Worm (Caenorhabditis elegans): ENCODE results near the gene W05H7.1.

The W05H7.1 gene

ce11 chrX:1486135-1486648 is 35.6 kb downstream of the W05H7.1 start, which contains the start of the genes D1005.10 and dhs-25 (continued):
- TF ChIP-seq vab-15 (tag; optimal IDR thresholded peaks at IDR 0.05) (no peak), efl-1 (optimal IDR thresholded peaks at IDR 0.05) (peak; percentile 52 to 54), efl-1 (GFP tag; optimal IDR thresholded peaks at IDR 0.05 in 1 of 2) (peak in 1 of 2 experiments; percentile 71), blmp-1 (tag; optimal IDR thresholded peaks at IDR 0.05) (peak; percentile 82), aha-1 (tag; optimal IDR thresholded peaks at IDR 0.05) (no peak), lin-14 (GFP tag; optimal IDR thresholded peaks at IDR 0.05) (peak; percentile 92), isw-1 (GFP tag; IDR thresholded peaks at IDR 0.05) (peak; percentile 37), alr-1 (tag; optimal IDR thresholded peaks at IDR 0.05; ENCODE audit: borderline replicate concordance) (no peak), tbx-2 (tag; optimal IDR thresholded peaks at IDR 0.05) (peak; percentile 85), zag-1 (tag; optimal IDR thresholded peaks at IDR 0.05) (no peak), mab-9 (GFP tag; IDR thresholded peaks at IDR 0.05) (no peak), sptf-1 (tag; optimal IDR thresholded peaks at IDR 0.05) (no peak), nhr-76 (tag; optimal IDR thresholded peaks at IDR 0.05) (no peak), mdl-1 (tag; optimal IDR thresholded peaks at IDR 0.05) (peak in 1 of 2 experiments; percentile 90), zip-4 (GFP tag; optimal IDR thresholded peaks at IDR 0.05) (peak; percentile 31), elt-2 (tag; optimal IDR thresholded peaks at IDR 0.05) (peak; percentile 88), fos-1 (tag; optimal IDR thresholded peaks at IDR 0.05) (peak; percentile 61), Y116A8C.19 (tag; optimal IDR thresholded peaks at IDR 0.05; ENCODE audit: borderline replicate concordance) (no peak), C34B4.2 (tag; optimal IDR thresholded peaks at IDR 0.05) (no peak), mep-1 (tag; optimal IDR thresholded peaks at IDR 0.05) (peak; percentile 88), ceh-88 (GFP tag; IDR thresholded peaks at IDR 0.05) (no peak), dsc-1 (tag; optimal IDR thresholded peaks at IDR 0.05) (peak; percentile 28), fkh-10 (GFP tag; optimal IDR thresholded peaks at IDR 0.05) (no peak), ztf-4 (tag; optimal IDR thresholded peaks at IDR 0.05) (peak; percentile 66), egl-27 (tag; optimal IDR thresholded peaks at IDR 0.05) (no peak), nhr-90 (tag; optimal IDR thresholded peaks at IDR 0.05; ENCODE audit: poor library complexity) (peak; percentile 87), ces-1 (GFP tag; optimal IDR thresholded peaks at IDR 0.05) (no peak), swsn-7 (tag; optimal IDR thresholded peaks at IDR 0.05) (peak; percentile 74), nhr-28 (tag; optimal IDR thresholded peaks at IDR 0.05) (no peak), irx-1 (tag; optimal IDR thresholded peaks at IDR 0.05) (peak; percentile 72), egl-13 (tag; optimal IDR thresholded peaks at IDR 0.05) (no peak), ceh-8 (GFP tag; optimal IDR thresholded peaks at IDR 0.05) (no peak)

ce11 chrX:1487096-1487495 is 36.5 kb downstream of the W05H7.1 start:
- TF ChIP-seq lsy-2 (tag; optimal IDR thresholded peaks at IDR 0.05) (no peak), ceh-82 (tag; optimal IDR thresholded peaks at IDR 0.05) (no peak), elt-2 (tag; optimal IDR thresholded peaks at IDR 0.05) (no peak), nhr-19 (GFP tag; conservative IDR thresholded peaks at IDR 0.05) (no peak), grh-1 (GFP tag; IDR thresholded peaks at IDR 0.05) (no peak), pax-3 (tag; optimal IDR thresholded peaks at IDR 0.05) (no peak), nhr-47 (tag; optimal IDR thresholded peaks at IDR 0.05) (no peak), fkh-8 (tag; optimal IDR thresholded peaks at IDR 0.05) (no peak), lin-14 (GFP tag; optimal IDR thresholded peaks at IDR 0.05) (no peak)

ce11 chrX:1488775-1489174 is 38.2 kb downstream of the W05H7.1 start:
- no peak for TF ChIP-seq C34B4.2 (tag; optimal IDR thresholded peaks at IDR 0.05)
- TF ChIP-seq nhr-19 (GFP tag; conservative IDR thresholded peaks at IDR 0.05), result 0 out of 2 replicates have a peak, but pooled peaks have one; percentile 5

Measured in whole organism, L1 larva.